Fruit fly (Drosophila melanogaster): ENCODE results near the gene U4-U6-60K.

- TF ChIP-seq CG17806 (tag; optimal IDR thresholded peaks at IDR 0.05) (no peak), CG32121 (GFP tag; IDR thresholded peaks at IDR 0.05) (no peak), EcR (GFP tag; optimal IDR thresholded peaks at IDR 0.05) (no peak), CG4496 (GFP tag; IDR thresholded peaks at IDR 0.05) (no peak)
Measured at dm6 chr3L:17475979-17476393, 37.7 kb downstream of the U4-U6-60K start, which contains the start of gene CG34250.

Measured in whole organism, pupa.